Worm (Caenorhabditis elegans): Measurements from ENCODE around the gene Y43C5A.7.
A peak's percentile ranks its signal among the peaks of the same experiment; 100 is the strongest.

Gene Y43C5A.7

DNA sequence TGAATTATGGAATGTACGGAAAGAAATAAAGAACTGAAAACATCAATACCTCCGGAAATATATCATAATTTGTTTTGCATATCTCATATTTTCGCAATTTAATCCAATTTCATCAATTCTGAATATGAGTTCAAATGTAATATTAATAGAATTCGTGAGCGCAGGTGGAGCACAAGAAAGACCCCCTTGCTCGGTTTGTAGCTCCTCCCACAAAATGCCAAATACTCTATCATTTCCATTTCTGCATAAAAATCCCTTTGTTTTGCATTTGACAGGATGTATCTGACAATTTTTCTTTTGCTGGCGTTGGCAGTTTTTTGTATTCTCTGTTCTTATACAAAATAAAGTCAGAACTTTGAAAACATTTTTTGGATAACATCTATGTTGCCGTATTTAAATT, 2.0 kb upstream of the Y43C5A.7 start (continued):
- TF ChIP-seq him-1 (tag; optimal IDR thresholded peaks at IDR 0.05) = no peak

DNA sequence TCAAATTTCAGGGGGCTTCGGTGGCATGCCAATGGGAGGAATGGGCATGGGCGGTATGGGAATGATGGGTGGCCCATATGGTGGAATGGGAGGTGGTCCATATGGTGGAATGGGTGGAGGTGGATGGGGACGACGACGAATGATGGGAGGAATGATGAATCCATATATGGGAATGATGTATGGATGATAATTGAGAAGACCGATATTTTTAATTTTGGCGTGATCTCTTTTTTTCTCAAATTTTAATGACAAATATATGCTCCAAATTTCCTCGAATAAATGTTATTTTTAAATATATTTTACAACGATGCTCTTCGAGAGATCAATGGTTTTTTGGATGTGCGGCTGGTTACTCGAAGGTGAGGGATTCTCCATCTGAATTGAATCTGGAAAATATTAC, 656 bp downstream of the Y43C5A.7 start, which contains the start of gene Y43C5A.4:
Gene Y43C5A.4, plus strand, starts transcription at position 301 of the 400 bp plus-strand sequence.
- TF ChIP-seq mes-4 (tag; optimal IDR thresholded peaks at IDR 0.05) = no peak
- no peak for TF ChIP-seq lin-35 (GFP tag; optimal IDR thresholded peaks at IDR 0.05)
- TF ChIP-seq lin-54 (GFP tag; optimal IDR thresholded peaks at IDR 0.05) = no peak
- TF ChIP-seq F57A8.1 (GFP tag; optimal IDR thresholded peaks at IDR 0.05) = no peak
- TF ChIP-seq somi-1 (GFP tag; optimal IDR thresholded peaks at IDR 0.05) = no peak
- no peak for TF ChIP-seq nhr-179 (tag; optimal IDR thresholded peaks at IDR 0.05)
- TF ChIP-seq zfh-2 (GFP tag; conservative IDR thresholded peaks at IDR 0.05) = no peak
- no peak for TF ChIP-seq F10E7.11 (tag; optimal IDR thresholded peaks at IDR 0.05)
- TF ChIP-seq dox-1 (GFP tag; IDR thresholded peaks at IDR 0.05) = no peak
- TF ChIP-seq unc-62 (GFP tag; optimal IDR thresholded peaks at IDR 0.05) = no peak

DNA sequence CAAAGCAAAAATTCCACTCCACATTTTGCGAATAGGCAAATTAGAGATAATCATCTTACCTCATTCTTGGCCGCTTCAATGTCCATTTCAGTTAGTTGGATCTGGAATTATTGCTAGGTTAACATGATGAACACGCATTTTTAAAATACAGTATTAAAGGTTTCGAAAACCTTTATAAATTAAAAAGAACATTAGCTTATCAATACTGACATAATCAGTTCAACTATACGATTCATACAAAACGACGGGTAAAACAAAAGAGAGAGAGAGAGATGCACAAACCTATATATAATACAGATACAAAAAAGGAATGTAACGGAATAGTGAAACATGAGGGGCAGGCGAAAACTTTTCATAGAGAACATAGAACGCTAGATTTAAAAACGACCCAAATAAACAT, 4.4 kb downstream of the Y43C5A.7 start, which contains the start of gene thk-1:
Gene thk-1, minus strand, starts transcription at position 101 of the 400 bp plus-strand sequence.
- TF ChIP-seq tbp1 (GFP tag; optimal IDR thresholded peaks at IDR 0.05) (no peak), nhr-80 (tag; optimal IDR thresholded peaks at IDR 0.05) (peak; percentile 5)

DNA sequence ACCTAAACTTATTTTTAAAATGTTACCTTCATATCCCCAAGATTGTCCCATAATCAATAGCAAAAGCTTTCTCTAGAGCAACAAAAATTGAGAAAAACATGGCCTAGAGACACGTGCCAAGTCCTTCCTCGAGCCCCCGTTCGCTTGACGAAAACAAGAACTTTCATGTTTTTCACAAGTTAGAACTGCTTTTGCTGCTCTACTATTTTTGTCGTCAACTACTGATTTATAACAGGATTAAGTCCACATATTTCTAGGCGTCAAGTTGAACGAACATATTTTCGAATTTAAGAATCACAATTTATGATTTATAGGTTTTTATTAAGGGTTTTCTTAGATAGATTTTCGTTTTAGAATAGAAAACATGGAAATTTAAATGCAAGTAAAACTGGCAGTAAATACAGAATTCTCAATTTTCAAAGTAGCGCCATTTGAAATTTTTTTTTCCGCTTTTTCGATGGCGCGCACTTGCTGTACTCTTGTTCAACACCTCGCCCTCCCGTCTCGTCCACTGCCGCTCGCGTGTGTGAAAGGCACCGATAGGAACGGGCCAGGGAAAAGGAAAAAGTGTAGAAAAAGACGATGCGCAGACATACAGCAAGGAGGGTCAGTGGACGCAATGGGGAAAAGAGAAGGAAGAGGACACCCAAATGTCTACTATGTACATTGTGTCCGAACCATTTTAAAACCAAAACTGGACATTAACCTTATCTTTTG, 7.3 kb downstream of the Y43C5A.7 start, which contains the start of gene rad-51:
Gene rad-51, minus strand, starts transcription at position 51 of the 717 bp plus-strand sequence.
- TF ChIP-seq lin-54 (GFP tag; optimal IDR thresholded peaks at IDR 0.05) (peak; percentile 76), K12H6.12 (tag; optimal IDR thresholded peaks at IDR 0.05) (no peak), ztf-18 (tag; optimal IDR thresholded peaks at IDR 0.05) (peak; percentile 19), ceh-27 (GFP tag; optimal IDR thresholded peaks at IDR 0.05) (peak; percentile 53), snpc-4 (GFP tag; optimal IDR thresholded peaks at IDR 0.05) (peak; percentile 24), snpc-4 (tag; optimal IDR thresholded peaks at IDR 0.05) (peak in 2 of 4 experiments; percentile 3 to 47), Y95B8A.8 (GFP tag; IDR thresholded peaks at IDR 0.05) (0 out of 2 replicates have a peak, but pooled peaks have one; percentile 15), aptf-2 (GFP tag; conservative IDR thresholded peaks at IDR 0.05) (0 out of 2 replicates have a peak, but pooled peaks have one; percentile 8), B0336.3 (GFP tag; IDR thresholded peaks at IDR 0.05) (peak; percentile 14; the same call in 1 of the 2 replicates), ceh-58 (GFP tag; IDR thresholded peaks at IDR 0.05) (no peak), madf-8 (GFP tag; conservative IDR thresholded peaks at IDR 0.05) (no peak), Y67H2A.10 (GFP tag; conservative IDR thresholded peaks at IDR 0.05) (no peak), efl-1 (GFP tag; optimal IDR thresholded peaks at IDR 0.05) (peak; percentile 61), nhr-27 (tag; optimal IDR thresholded peaks at IDR 0.05) (no peak), dpl-1 (GFP tag; optimal IDR thresholded peaks at IDR 0.05) (peak; percentile 49), rpc-1 (optimal IDR thresholded peaks at IDR 0.05) (no peak), rpc-1 (tag; optimal IDR thresholded peaks at IDR 0.05) (no peak), ekl-4 (GFP tag; IDR thresholded peaks at IDR 0.05) (no peak), attf-5 (GFP tag; optimal IDR thresholded peaks at IDR 0.05) (peak; percentile 77), dox-1 (GFP tag; IDR thresholded peaks at IDR 0.05) (peak; percentile 71), let-607 (tag; optimal IDR thresholded peaks at IDR 0.05) (no peak), attf-3 (GFP tag; conservative IDR thresholded peaks at IDR 0.05) (0 out of 2 replicates have a peak, but pooled peaks have one; percentile 38), akir-1 (GFP tag; optimal IDR thresholded peaks at IDR 0.05) (no peak), hlh-26 (GFP tag; conservative IDR thresholded peaks at IDR 0.05) (no peak), nhr-80 (tag; optimal IDR thresholded peaks at IDR 0.05) (peak; percentile 70), zfh-2 (GFP tag; conservative IDR thresholded peaks at IDR 0.05) (peak; percentile 78), lin-40 (tag; optimal IDR thresholded peaks at IDR 0.05) (peak; percentile 30), rec-8 (tag; optimal IDR thresholded peaks at IDR 0.05) (no peak), chd-7 (tag; optimal IDR thresholded peaks at IDR 0.05) (no peak), madf-6 (GFP tag; IDR thresholded peaks at IDR 0.05) (peak; percentile 43), madf-3 (GFP tag; IDR thresholded peaks at IDR 0.05) (no peak), pbrm-1 (GFP tag; IDR thresholded peaks at IDR 0.05) (no peak), F23B12.7 (tag; optimal IDR thresholded peaks at IDR 0.05; ENCODE audit: insufficient read depth) (peak; percentile 13)
